Worm (Caenorhabditis elegans): ENCODE results near the gene let-99.

The let-99 gene

ce11 chrIV:12536358-12536757 is 31.3 kb upstream of the let-99 start:
- TF ChIP-seq tra-4 (tag; optimal IDR thresholded peaks at IDR 0.05) (no peak), flt-1 (GFP tag; IDR thresholded peaks at IDR 0.05) (no peak), sea-1 (GFP tag; conservative IDR thresholded peaks at IDR 0.05) (no peak), hnd-1 (tag; optimal IDR thresholded peaks at IDR 0.05) (no peak), B0310.2 (tag; optimal IDR thresholded peaks at IDR 0.05) (no peak), tbx-37 (GFP tag; conservative IDR thresholded peaks at IDR 0.05) (no peak), ceh-36 (tag; optimal IDR thresholded peaks at IDR 0.05) (no peak), ama-1 (optimal IDR thresholded peaks at IDR 0.05) (no peak), tbx-11 (GFP tag; IDR thresholded peaks at IDR 0.05) (no peak), hmbx-1 (tag; optimal IDR thresholded peaks at IDR 0.05) (no peak), ets-7 (tag; optimal IDR thresholded peaks at IDR 0.05) (no peak), F13C5.2 (tag; optimal IDR thresholded peaks at IDR 0.05) (no peak), aly-1 (tag; optimal IDR thresholded peaks at IDR 0.05) (no peak), hmg-4 (GFP tag; optimal IDR thresholded peaks at IDR 0.05) (no peak), scrt-1 (GFP tag; IDR thresholded peaks at IDR 0.05) (no peak), ceh-13 (GFP tag; optimal IDR thresholded peaks at IDR 0.05) (no peak), pes-1 (GFP tag; IDR thresholded peaks at IDR 0.05) (no peak)

ce11 chrIV:12537694-12538093 is 29.9 kb upstream of the let-99 start:
- no peak for TF ChIP-seq tbx-11 (GFP tag; IDR thresholded peaks at IDR 0.05)

ce11 chrIV:12540242-12540641 is 27.4 kb upstream of the let-99 start:
- TF ChIP-seq ama-1 (optimal IDR thresholded peaks at IDR 0.05) (no peak), scrt-1 (GFP tag; IDR thresholded peaks at IDR 0.05) (no peak), hnd-1 (tag; optimal IDR thresholded peaks at IDR 0.05) (no peak), aly-1 (tag; optimal IDR thresholded peaks at IDR 0.05) (no peak), tbx-11 (GFP tag; IDR thresholded peaks at IDR 0.05) (no peak), flt-1 (GFP tag; IDR thresholded peaks at IDR 0.05) (no peak), tra-4 (tag; optimal IDR thresholded peaks at IDR 0.05) (no peak)

ce11 chrIV:12542011-12542410 is 25.6 kb upstream of the let-99 start, which contains the start of gene ham-1:
ham-1 (plus strand) TSS chrIV:12542183.
- TF ChIP-seq tbx-11 (GFP tag; IDR thresholded peaks at IDR 0.05) (no peak), tbx-37 (GFP tag; conservative IDR thresholded peaks at IDR 0.05) (no peak), sea-1 (GFP tag; conservative IDR thresholded peaks at IDR 0.05) (no peak), ceh-13 (GFP tag; optimal IDR thresholded peaks at IDR 0.05) (no peak), hnd-1 (tag; optimal IDR thresholded peaks at IDR 0.05) (no peak), hmbx-1 (tag; optimal IDR thresholded peaks at IDR 0.05) (no peak), ceh-36 (tag; optimal IDR thresholded peaks at IDR 0.05) (no peak), flt-1 (GFP tag; IDR thresholded peaks at IDR 0.05) (no peak)

ce11 chrIV:12544624-12545023 is 23.0 kb upstream of the let-99 start:
- TF ChIP-seq B0310.2 (tag; optimal IDR thresholded peaks at IDR 0.05) (peak; percentile 28), pes-1 (GFP tag; IDR thresholded peaks at IDR 0.05) (peak; percentile 24; the same call in 1 of the 2 replicates), flt-1 (GFP tag; IDR thresholded peaks at IDR 0.05) (0 out of 2 replicates have a peak, but pooled peaks have one; percentile 12), hnd-1 (tag; optimal IDR thresholded peaks at IDR 0.05) (no peak), ceh-36 (tag; optimal IDR thresholded peaks at IDR 0.05) (peak; percentile 5), tbx-37 (GFP tag; conservative IDR thresholded peaks at IDR 0.05) (no peak)

- TF ChIP-seq aly-1 (tag; optimal IDR thresholded peaks at IDR 0.05) (no peak), tbx-37 (GFP tag; conservative IDR thresholded peaks at IDR 0.05) (no peak), tra-4 (tag; optimal IDR thresholded peaks at IDR 0.05) (no peak), ama-1 (optimal IDR thresholded peaks at IDR 0.05) (no peak), scrt-1 (GFP tag; IDR thresholded peaks at IDR 0.05) (no peak), flt-1 (GFP tag; IDR thresholded peaks at IDR 0.05) (no peak)
Measured at ce11 chrIV:12545393-12545792, 22.2 kb upstream of the let-99 start.

ce11 chrIV:12545902-12546301 is 21.7 kb upstream of the let-99 start:
- TF ChIP-seq ceh-36 (tag; optimal IDR thresholded peaks at IDR 0.05) (peak; percentile 71), tbx-37 (GFP tag; conservative IDR thresholded peaks at IDR 0.05) (peak; percentile 45; the same call in 1 of the 2 replicates), sea-1 (GFP tag; conservative IDR thresholded peaks at IDR 0.05) (no peak), B0310.2 (tag; optimal IDR thresholded peaks at IDR 0.05) (no peak), tbx-11 (GFP tag; IDR thresholded peaks at IDR 0.05) (no peak), hmg-4 (GFP tag; optimal IDR thresholded peaks at IDR 0.05) (peak; percentile 47), tra-4 (tag; optimal IDR thresholded peaks at IDR 0.05) (no peak), ama-1 (optimal IDR thresholded peaks at IDR 0.05) (peak; percentile 71), hnd-1 (tag; optimal IDR thresholded peaks at IDR 0.05) (no peak), ets-7 (tag; optimal IDR thresholded peaks at IDR 0.05) (no peak), pes-1 (GFP tag; IDR thresholded peaks at IDR 0.05) (peak; percentile 33; the same call in 1 of the 2 replicates)

ce11 chrIV:12547824-12548223 is 19.8 kb upstream of the let-99 start, which contains the start of gene ipmk-1:
ipmk-1 (plus strand) TSS chrIV:12548124.
- no peak for TF ChIP-seq tbx-37 (GFP tag; conservative IDR thresholded peaks at IDR 0.05)
- TF ChIP-seq scrt-1 (GFP tag; IDR thresholded peaks at IDR 0.05) = no peak
- no peak for TF ChIP-seq aly-1 (tag; optimal IDR thresholded peaks at IDR 0.05)
- no peak for TF ChIP-seq hmg-4 (GFP tag; optimal IDR thresholded peaks at IDR 0.05)
- no peak for TF ChIP-seq F13C5.2 (tag; optimal IDR thresholded peaks at IDR 0.05)
- TF ChIP-seq ceh-13 (GFP tag; optimal IDR thresholded peaks at IDR 0.05) = no peak
- no peak for TF ChIP-seq hmbx-1 (tag; optimal IDR thresholded peaks at IDR 0.05)
- TF ChIP-seq pes-1 (GFP tag; IDR thresholded peaks at IDR 0.05) = no peak
- no peak for TF ChIP-seq tbx-11 (GFP tag; IDR thresholded peaks at IDR 0.05)
- no peak for TF ChIP-seq ama-1 (optimal IDR thresholded peaks at IDR 0.05)
- no peak for TF ChIP-seq B0310.2 (tag; optimal IDR thresholded peaks at IDR 0.05)
- no peak for TF ChIP-seq ceh-36 (tag; optimal IDR thresholded peaks at IDR 0.05)
- no peak for TF ChIP-seq ets-7 (tag; optimal IDR thresholded peaks at IDR 0.05)
- no peak for TF ChIP-seq sea-1 (GFP tag; conservative IDR thresholded peaks at IDR 0.05)
- no peak for TF ChIP-seq hnd-1 (tag; optimal IDR thresholded peaks at IDR 0.05)
- no peak for TF ChIP-seq tra-4 (tag; optimal IDR thresholded peaks at IDR 0.05)
- TF ChIP-seq flt-1 (GFP tag; IDR thresholded peaks at IDR 0.05) = no peak
